Worm (Caenorhabditis elegans) whole organism, L3 larva: Measurements from ENCODE around the gene F39E9.6.

Source experiments
- nhr-76 ChIP-seq: fragments of 150-350 bp; sonication (generic microtip); optimal IDR thresholded peaks from 5 replicates; lab custom pipeline; 2014; ENCODE audit warnings: missing biosample characterization, missing genetic modification characterization
- nhr-77 ChIP-seq: fragments of 150-350 bp; optimal IDR thresholded peaks from 2 replicates; lab custom pipeline; 2014; ENCODE audit warnings: missing biosample characterization, missing genetic modification characterization
- unc-62 ChIP-seq: fragments of 150-350 bp; sonication (generic microtip); optimal IDR thresholded peaks from 4 replicates; lab custom pipeline; 2014; ENCODE audit warnings: missing biosample characterization, missing genetic modification reagents, missing genetic modification characterization

ce11 chrII:3337039-3337438 lies 23.7 kb upstream of the F39E9.6 start, which contains the start of gene F14D2.19:
- TF ChIP-seq unc-62 (GFP tag; lab: Kevin White, UChicago) (no peak), nhr-77 (tag; lab: Kevin White, UChicago) (no peak), nhr-76 (tag; lab: Kevin White, UChicago) (no peak)
